Worm (Caenorhabditis elegans) whole organism, young adult: ENCODE data around the gene C13F10.8.

Experiments used
- B0336.3 ChIP-seq: fragments of 200-800 bp; sonication (Bioruptor generic); IDR thresholded peaks from 2 replicates; pipeline ENCODE4 v1.3.6; 2022; ENCODE audit warnings: missing genetic modification characterization, missing compliant biosample characterization
- D2030.7 ChIP-seq: fragments of 200-800 bp; sonication (Bioruptor generic); IDR thresholded peaks from 2 replicates; pipeline ENCODE4 v1.3.6; 2022; ENCODE audit warnings: missing genetic modification reagents, missing genetic modification characterization, missing compliant biosample characterization
- F22D6.2 ChIP-seq: sonication (generic microtip); optimal IDR thresholded peaks from 2 replicates; lab custom pipeline; 2016; ENCODE audit warnings: mild to moderate bottlenecking, missing genetic modification characterization, missing compliant biosample characterization
- F23B12.7 ChIP-seq: sonication (generic microtip); optimal IDR thresholded peaks from 2 replicates; lab custom pipeline; 2017; ENCODE audit warnings: missing genetic modification characterization, mild to moderate bottlenecking, missing compliant biosample characterization, antibody characterized with exemption, moderate library complexity; ENCODE audit not compliant: insufficient read depth
- F55B11.4 ChIP-seq: sonication (generic microtip); optimal IDR thresholded peaks from 2 replicates; lab custom pipeline; 2016; ENCODE audit warnings: missing compliant biosample characterization, missing genetic modification characterization, borderline replicate concordance; ENCODE audit not compliant: insufficient read depth
- F57A8.1 ChIP-seq: fragments of 200-800 bp; sonication (Bioruptor generic); optimal IDR thresholded peaks from 2 replicates; lab custom pipeline; 2018; ENCODE audit warnings: mild to moderate bottlenecking, missing genetic modification characterization, moderate library complexity, missing compliant biosample characterization
- K11D2.4 ChIP-seq: fragments of 200-800 bp; sonication (Bioruptor generic); IDR thresholded peaks from 2 replicates; pipeline ENCODE4 v1.3.6; 2022; ENCODE audit warnings: missing genetic modification reagents, missing genetic modification characterization, missing compliant biosample characterization
- K12H6.12 ChIP-seq: fragments of 200-800 bp; sonication (Bioruptor generic); optimal IDR thresholded peaks from 2 replicates; lab custom pipeline; 2018; ENCODE audit warnings: mild to moderate bottlenecking, missing genetic modification characterization, missing compliant biosample characterization
- Y53G8AR.9 ChIP-seq: fragments of 200-800 bp; sonication (Bioruptor generic); conservative IDR thresholded peaks from 2 replicates; pipeline ENCODE4 v1.3.6; 2022; ENCODE audit warnings: missing genetic modification reagents, missing genetic modification characterization, missing compliant biosample characterization
- ZK185.1 ChIP-seq: sonication (generic microtip); optimal IDR thresholded peaks from 2 replicates; lab custom pipeline; 2016; ENCODE audit warnings: mild to moderate bottlenecking, missing genetic modification characterization, missing compliant biosample characterization; ENCODE audit not compliant: poor library complexity, severe bottlenecking
- attf-3 ChIP-seq: fragments of 200-800 bp; sonication (Bioruptor generic); conservative IDR thresholded peaks from 2 replicates; pipeline ENCODE4 v1.3.6; 2022; ENCODE audit warnings: missing genetic modification reagents, missing genetic modification characterization, missing compliant biosample characterization
- attf-6 ChIP-seq: fragments of 200-800 bp; sonication (Bioruptor generic); IDR thresholded peaks from 2 replicates; pipeline ENCODE4 v1.3.6; 2022; ENCODE audit warnings: missing genetic modification reagents, missing genetic modification characterization, missing compliant biosample characterization
- cebp-1 ChIP-seq, 2 experiments: fragments of 200-800 bp in 1 of 2; sonication (Bioruptor generic) in 1 of 2; sonication (generic microtip) in 1 of 2; IDR thresholded peaks in 1 of 2; optimal IDR thresholded peaks in 1 of 2; 2 replicates each; pipeline versions ENCODE4 v1.3.6 to Lab custom; 2017 to 2022; ENCODE audit warnings: missing compliant biosample characterization in 2 of 2, missing genetic modification characterization in 2 of 2, mild to moderate bottlenecking in 1 of 2, missing genetic modification reagents in 1 of 2, moderate library complexity in 1 of 2
- ceh-100 ChIP-seq: fragments of 200-800 bp; sonication (Bioruptor generic); IDR thresholded peaks from 2 replicates; pipeline ENCODE4 v1.3.6; 2022; ENCODE audit warnings: missing genetic modification reagents, missing genetic modification characterization, missing compliant biosample characterization
- ceh-27 ChIP-seq: fragments of 200-800 bp; sonication (Bioruptor generic); optimal IDR thresholded peaks from 2 replicates; lab custom pipeline; 2018; ENCODE audit warnings: mild to moderate bottlenecking, missing genetic modification characterization, moderate library complexity, missing compliant biosample characterization
- ceh-91 ChIP-seq: fragments of 200-800 bp; sonication (Bioruptor generic); IDR thresholded peaks from 2 replicates; pipeline ENCODE4 v1.3.6; 2022; ENCODE audit warnings: missing genetic modification reagents, missing genetic modification characterization, missing compliant biosample characterization
- dox-1 ChIP-seq: fragments of 200-800 bp; sonication (Bioruptor generic); IDR thresholded peaks from 2 replicates; pipeline ENCODE4 v1.3.6; 2022; ENCODE audit warnings: missing genetic modification reagents, missing genetic modification characterization, missing compliant biosample characterization
- efl-1 ChIP-seq: fragments of 150-350 bp; optimal IDR thresholded peaks from 2 replicates; lab custom pipeline; 2014; ENCODE audit warnings: missing biosample characterization, missing genetic modification reagents, missing genetic modification characterization
- ekl-4 ChIP-seq: fragments of 200-800 bp; sonication (Bioruptor generic); IDR thresholded peaks from 2 replicates; pipeline ENCODE4 v1.3.6; 2022; ENCODE audit warnings: missing genetic modification reagents, missing genetic modification characterization, missing compliant biosample characterization
- gei-17 ChIP-seq: fragments of 200-800 bp; sonication (Bioruptor generic); optimal IDR thresholded peaks from 2 replicates; lab custom pipeline; 2018; ENCODE audit warnings: mild to moderate bottlenecking, missing genetic modification characterization, missing compliant biosample characterization
- hmg-20 ChIP-seq: fragments of 200-800 bp; sonication (Bioruptor generic); IDR thresholded peaks from 2 replicates; pipeline ENCODE4 v1.3.6; 2022; ENCODE audit warnings: missing genetic modification reagents, missing genetic modification characterization, missing compliant biosample characterization
- hsf-1 ChIP-seq: fragments of 200-800 bp; sonication (Bioruptor generic); IDR thresholded peaks from 2 replicates; pipeline ENCODE4 v1.3.6; 2022; ENCODE audit warnings: missing genetic modification reagents, missing genetic modification characterization, missing compliant biosample characterization
- let-526 ChIP-seq: fragments of 200-800 bp; sonication (Bioruptor generic); IDR thresholded peaks from 2 replicates; pipeline ENCODE4 v1.3.6; 2022; ENCODE audit warnings: missing genetic modification reagents, missing genetic modification characterization, missing compliant biosample characterization
- lin-35 ChIP-seq, 3 experiments: fragments of 150-350 bp in 2 of 3; sonication (generic microtip) in 1 of 3; optimal IDR thresholded peaks; 2 replicates each; lab custom pipeline; 2014 to 2018; ENCODE audit warnings: missing biosample characterization in 3 of 3, missing genetic modification characterization in 3 of 3, missing genetic modification reagents in 3 of 3
- lin-54 ChIP-seq: fragments of 200-800 bp; sonication (Bioruptor generic); optimal IDR thresholded peaks from 2 replicates; lab custom pipeline; 2018; ENCODE audit warnings: mild to moderate bottlenecking, missing genetic modification characterization, missing compliant biosample characterization
- lsl-1 ChIP-seq: fragments of 200-800 bp; sonication (Bioruptor generic); optimal IDR thresholded peaks from 2 replicates; lab custom pipeline; 2018; ENCODE audit warnings: mild to moderate bottlenecking, missing genetic modification characterization, moderate library complexity, missing compliant biosample characterization
- lsy-27 ChIP-seq: sonication (generic microtip); optimal IDR thresholded peaks from 2 replicates; lab custom pipeline; 2017; ENCODE audit warnings: missing genetic modification characterization, mild to moderate bottlenecking, missing compliant biosample characterization, antibody characterized with exemption, missing genotype, borderline replicate concordance; ENCODE audit not compliant: insufficient read depth
- madf-6 ChIP-seq: fragments of 200-800 bp; sonication (Bioruptor generic); IDR thresholded peaks from 2 replicates; pipeline ENCODE4 v1.3.6; 2022; ENCODE audit warnings: missing genetic modification reagents, missing genetic modification characterization, missing compliant biosample characterization
- mcd-1 ChIP-seq: fragments of 200-800 bp; sonication (Bioruptor generic); IDR thresholded peaks from 2 replicates; pipeline ENCODE4 v1.3.6; 2022; ENCODE audit warnings: missing genetic modification reagents, missing genetic modification characterization, missing compliant biosample characterization
- mel-28 ChIP-seq: sonication (generic microtip); optimal IDR thresholded peaks from 2 replicates; lab custom pipeline; 2016; ENCODE audit warnings: borderline replicate concordance, mild to moderate bottlenecking, missing genetic modification characterization, missing compliant biosample characterization
- nhr-80 ChIP-seq: sonication (generic microtip); optimal IDR thresholded peaks from 2 replicates; lab custom pipeline; 2016; ENCODE audit warnings: missing genetic modification characterization, missing compliant biosample characterization
- pbrm-1 ChIP-seq: fragments of 200-800 bp; sonication (Bioruptor generic); IDR thresholded peaks from 2 replicates; pipeline ENCODE4 v1.3.6; 2022; ENCODE audit warnings: missing genetic modification reagents, missing genetic modification characterization, missing compliant biosample characterization
- pha-4 ChIP-seq: fragments of 150-350 bp; sonication (generic microtip); optimal IDR thresholded peaks from 2 replicates; lab custom pipeline; 2014; ENCODE audit warnings: missing biosample characterization, missing genetic modification reagents, missing genetic modification characterization
- rcor-1 ChIP-seq: fragments of 200-800 bp; sonication (Bioruptor generic); IDR thresholded peaks from 2 replicates; pipeline ENCODE4 v1.3.6; 2022; ENCODE audit warnings: missing genetic modification reagents, missing genetic modification characterization, missing compliant biosample characterization
- rpc-1 ChIP-seq, 2 experiments: fragments of 150-350 bp in 1 of 2; sonication (generic microtip) in 1 of 2; optimal IDR thresholded peaks; 2 replicates each; lab custom pipeline; 2014 to 2018; ENCODE audit warnings: missing biosample characterization in 1 of 2, missing genetic modification characterization in 1 of 2, missing genetic modification reagents in 1 of 2, missing genotype in 1 of 2
- snpc-1.1 ChIP-seq: sonication (generic microtip); optimal IDR thresholded peaks from 2 replicates; lab custom pipeline; 2017; ENCODE audit warnings: missing genetic modification characterization, mild to moderate bottlenecking, missing compliant biosample characterization, antibody characterized with exemption, moderate library complexity, missing genotype, missing genetic modification reagents; ENCODE audit not compliant: insufficient read depth
- snpc-4 ChIP-seq, 5 experiments: fragments of 150-350 bp in 1 of 5; sonication (generic microtip) in 4 of 5; optimal IDR thresholded peaks; 2 replicates each; lab custom pipeline; 2014 to 2018; ENCODE audit warnings: missing genetic modification characterization in 5 of 5, missing biosample characterization in 3 of 5, antibody characterized with exemption in 2 of 5, mild to moderate bottlenecking in 2 of 5, missing compliant biosample characterization in 2 of 5, missing genotype in 2 of 5, moderate library complexity in 2 of 5, missing genetic modification reagents in 1 of 5
- tbp1 ChIP-seq: fragments of 200-800 bp; sonication (Bioruptor generic); optimal IDR thresholded peaks from 2 replicates; lab custom pipeline; 2018; ENCODE audit warnings: mild to moderate bottlenecking, missing genetic modification characterization, missing compliant biosample characterization
- tlf-1 ChIP-seq: fragments of 200-800 bp; sonication (Bioruptor generic); optimal IDR thresholded peaks from 2 replicates; lab custom pipeline; 2018; ENCODE audit warnings: mild to moderate bottlenecking, missing genetic modification characterization, missing compliant biosample characterization
- unc-62 ChIP-seq: fragments of 150-350 bp; optimal IDR thresholded peaks from 2 replicates; lab custom pipeline; 2014; ENCODE audit warnings: missing biosample characterization, missing genetic modification reagents, missing genetic modification characterization
- xnd-1 ChIP-seq: sonication (generic microtip); optimal IDR thresholded peaks from 2 replicates; lab custom pipeline; 2016; ENCODE audit warnings: missing genotype, missing genetic modification reagents, missing genetic modification characterization, missing compliant biosample characterization
- ztf-18 ChIP-seq: sonication (generic microtip); optimal IDR thresholded peaks from 2 replicates; lab custom pipeline; 2016; ENCODE audit warnings: missing genotype, mild to moderate bottlenecking, missing genetic modification characterization, missing compliant biosample characterization

The C13F10.8 gene

ce11 chrV:7239471-7239870 is 18.6 kb upstream of the C13F10.8 start, which contains the start of gene C05C8.1:
TSS of gene C05C8.1 (plus strand) at chrV:7239771.
- no peak for TF ChIP-seq gei-17 (GFP tag; lab: Kevin White, UChicago)
- TF ChIP-seq dox-1 (GFP tag; lab: Robert Waterston, UW) = no peak
- no peak for TF ChIP-seq ekl-4
- TF ChIP-seq mel-28 = no peak
- no peak for TF ChIP-seq lsl-1
- no peak for TF ChIP-seq hmg-20
- TF ChIP-seq F57A8.1 (GFP tag; lab: Kevin White, UChicago) = no peak
- no peak for TF ChIP-seq F55B11.4 (tag; lab: Kevin White, UChicago)

DNA sequence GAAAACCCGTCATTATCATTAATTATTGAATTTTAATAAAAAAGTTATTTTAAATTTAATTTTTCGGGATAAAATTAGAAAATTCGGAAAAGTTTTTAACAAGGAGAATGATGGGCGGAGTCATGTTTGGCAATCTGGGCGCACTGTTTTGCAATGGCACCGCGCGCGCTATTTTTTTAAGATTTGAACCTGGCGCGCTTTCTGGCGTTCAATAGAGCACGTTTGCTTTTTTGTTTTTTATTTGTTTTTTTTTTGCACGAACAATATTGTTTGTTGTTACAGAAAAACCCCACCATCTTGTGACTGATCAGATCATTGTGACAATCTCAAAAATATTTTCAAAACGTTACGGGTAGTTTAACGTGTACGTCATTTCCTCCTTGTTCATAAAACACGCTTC is 16.3 kb upstream of the C13F10.8 start, which contains the start of gene hyls-1:
TSS of gene hyls-1 (plus strand) at position 249 of the 400 bp plus-strand sequence.
- TF ChIP-seq ceh-91 (GFP tag; lab: Robert Waterston, UW) = peak; percentile 77
- TF ChIP-seq rpc-1 (optimal IDR thresholded peaks at IDR 0.05; lab: Kevin White, UChicago) = peak; percentile 31
- no peak for TF ChIP-seq rpc-1 (tag; optimal IDR thresholded peaks at IDR 0.05; lab: Kevin White, UChicago)
- TF ChIP-seq K12H6.12 (tag; lab: Kevin White, UChicago) = peak; percentile 3
- peak; percentile 70 for TF ChIP-seq hsf-1 (GFP tag; lab: Robert Waterston, UW)
- TF ChIP-seq D2030.7 (GFP tag; lab: Robert Waterston, UW) = peak; percentile 83
- TF ChIP-seq ztf-18 = peak; percentile 53
- no peak for TF ChIP-seq unc-62 (GFP tag; lab: Kevin White, UChicago)
- peak; percentile 84 for TF ChIP-seq pbrm-1 (GFP tag; lab: Robert Waterston, UW)
- TF ChIP-seq madf-6 (GFP tag; lab: Robert Waterston, UW) = peak; percentile 88
- TF ChIP-seq B0336.3 (GFP tag; lab: Robert Waterston, UW) = 0 out of 2 replicates have a peak, but pooled peaks have one; percentile 40
- peak; percentile 7 for TF ChIP-seq lsy-27
- peak; percentile 55; the same call in 1 of the 2 replicates for TF ChIP-seq K11D2.4
- TF ChIP-seq Y53G8AR.9 = peak; percentile 65; the same call in 1 of the 2 replicates
- TF ChIP-seq lin-54 (GFP tag; lab: Kevin White, UChicago) = peak; percentile 97
- TF ChIP-seq nhr-80 = peak; percentile 19
- TF ChIP-seq let-526 (GFP tag; lab: Robert Waterston, UW) = no peak
- TF ChIP-seq F23B12.7 (tag; lab: Kevin White, UChicago) = peak; percentile 91
- no peak for TF ChIP-seq snpc-4 (GFP tag; optimal IDR thresholded peaks at IDR 0.05; lab: Kevin White, UChicago)
- peak in 3 of 4 experiments; percentile 45 to 60 (median 45) for TF ChIP-seq snpc-4 (tag; optimal IDR thresholded peaks at IDR 0.05; lab: Kevin White, UChicago)
- peak; percentile 63 for TF ChIP-seq tlf-1 (GFP tag; lab: Kevin White, UChicago)
- TF ChIP-seq lin-35 (GFP tag; optimal IDR thresholded peaks at IDR 0.05; lab: Kevin White, UChicago) = peak in 1 of 3 experiments; percentile 91
- no peak for TF ChIP-seq snpc-1.1 (tag; lab: Kevin White, UChicago)
- TF ChIP-seq rcor-1 (GFP tag; lab: Robert Waterston, UW) = peak; percentile 71
- peak; percentile 54; the same call in 1 of the 2 replicates for TF ChIP-seq attf-3
- no peak for TF ChIP-seq F22D6.2 (tag; lab: Kevin White, UChicago)
- peak; percentile 60 for TF ChIP-seq lsl-1
- TF ChIP-seq ceh-27 (GFP tag; lab: Kevin White, UChicago) = peak; percentile 33
- TF ChIP-seq efl-1 = peak; percentile 93
- TF ChIP-seq pha-4 (tag; lab: Kevin White, UChicago) = peak; percentile 74
- peak; percentile 72 for TF ChIP-seq ZK185.1 (tag; lab: Kevin White, UChicago)
- TF ChIP-seq tbp1 (GFP tag; lab: Kevin White, UChicago) = peak; percentile 42
- TF ChIP-seq cebp-1 (GFP tag; IDR thresholded peaks at IDR 0.05; lab: Robert Waterston, UW) = no peak
- peak; percentile 71 for TF ChIP-seq cebp-1 (tag; optimal IDR thresholded peaks at IDR 0.05; lab: Kevin White, UChicago)
- TF ChIP-seq hmg-20 = peak; percentile 25; the same call in 1 of the 2 replicates
- no peak for TF ChIP-seq F55B11.4 (tag; lab: Kevin White, UChicago)
- peak; percentile 56 for TF ChIP-seq xnd-1
- peak; percentile 97 for TF ChIP-seq mcd-1 (GFP tag; lab: Robert Waterston, UW)
- peak; percentile 74 for TF ChIP-seq ceh-100 (GFP tag; lab: Robert Waterston, UW)
- 0 out of 2 replicates have a peak, but pooled peaks have one; percentile 20 for TF ChIP-seq attf-6 (GFP tag; lab: Robert Waterston, UW)
- peak; percentile 76 for TF ChIP-seq dox-1 (GFP tag; lab: Robert Waterston, UW)
- TF ChIP-seq ekl-4 = peak; percentile 63
